Worm (Caenorhabditis elegans) whole organism, L2 larva: ENCODE data around the gene col-145.

Source experiments
- C34F6.9 ChIP-seq: fragments of 150-350 bp; optimal IDR thresholded peaks from 2 replicates; lab custom pipeline; 2014; ENCODE audit warnings: missing biosample characterization, missing genetic modification characterization
- F13H6.1 ChIP-seq: sonication (generic microtip); optimal IDR thresholded peaks from 2 replicates; lab custom pipeline; 2016; ENCODE audit warnings: missing genetic modification characterization, missing compliant biosample characterization
- R02D3.7 ChIP-seq: fragments of 150-350 bp; optimal IDR thresholded peaks from 2 replicates; lab custom pipeline; 2014; ENCODE audit warnings: missing biosample characterization, missing genetic modification characterization
- Y55F3AM.14 ChIP-seq: fragments of 200-800 bp; sonication (Bioruptor generic); optimal IDR thresholded peaks from 2 replicates; lab custom pipeline; 2018; ENCODE audit warnings: mild to moderate bottlenecking, missing genetic modification characterization, missing compliant biosample characterization
- ZK546.5 ChIP-seq: sonication (generic microtip); optimal IDR thresholded peaks from 2 replicates; lab custom pipeline; 2017; ENCODE audit warnings: missing biosample characterization, missing genetic modification characterization
- alr-1 ChIP-seq: fragments of 150-350 bp; optimal IDR thresholded peaks from 2 replicates; lab custom pipeline; 2014; ENCODE audit warnings: missing biosample characterization, missing genetic modification characterization
- aly-2 ChIP-seq: fragments of 150-350 bp; optimal IDR thresholded peaks from 2 replicates; lab custom pipeline; 2014; ENCODE audit warnings: missing biosample characterization, missing genetic modification characterization
- ama-1 ChIP-seq: fragments of 150-350 bp; optimal IDR thresholded peaks from 2 replicates; lab custom pipeline; 2018; ENCODE audit warnings: inconsistent platforms
- blmp-1 ChIP-seq: sonication (generic microtip); optimal IDR thresholded peaks from 2 replicates; lab custom pipeline; 2017; ENCODE audit warnings: missing genetic modification characterization, mild to moderate bottlenecking, missing compliant biosample characterization, antibody characterized with exemption, moderate library complexity; ENCODE audit not compliant: insufficient read depth
- ceh-16 ChIP-seq: fragments of 150-350 bp; optimal IDR thresholded peaks from 2 replicates; lab custom pipeline; 2014; ENCODE audit warnings: missing biosample characterization, missing genetic modification characterization
- crh-2 ChIP-seq: sonication (generic microtip); optimal IDR thresholded peaks from 2 replicates; lab custom pipeline; 2017; ENCODE audit warnings: missing biosample characterization, missing genetic modification characterization
- dmd-4 ChIP-seq: sonication (generic microtip); optimal IDR thresholded peaks from 2 replicates; lab custom pipeline; 2017; ENCODE audit warnings: missing biosample characterization, missing genetic modification characterization
- egl-27 ChIP-seq: sonication (generic microtip); optimal IDR thresholded peaks from 3 replicates; lab custom pipeline; 2017; ENCODE audit warnings: missing biosample characterization, missing genetic modification reagents, missing genetic modification characterization
- fos-1 ChIP-seq: fragments of 150-350 bp; optimal IDR thresholded peaks from 2 replicates; lab custom pipeline; 2014; ENCODE audit warnings: missing biosample characterization, missing genetic modification characterization
- lin-11 ChIP-seq: fragments of 150-350 bp; sonication (generic microtip); optimal IDR thresholded peaks from 2 replicates; lab custom pipeline; 2014; ENCODE audit warnings: missing biosample characterization, missing genetic modification characterization, inconsistent platforms, mixed read lengths
- lin-13 ChIP-seq: fragments of 150-350 bp; optimal IDR thresholded peaks from 2 replicates; lab custom pipeline; 2014; ENCODE audit warnings: missing biosample characterization, missing genetic modification reagents, missing genetic modification characterization
- lin-39 ChIP-seq: fragments of 150-350 bp; optimal IDR thresholded peaks from 2 replicates; lab custom pipeline; 2014; ENCODE audit warnings: missing biosample characterization, missing genetic modification reagents, missing genetic modification characterization
- mbf-1 ChIP-seq: sonication (generic microtip); optimal IDR thresholded peaks from 2 replicates; lab custom pipeline; 2017; ENCODE audit warnings: missing biosample characterization, missing genetic modification characterization
- nhr-10 ChIP-seq: sonication (generic microtip); optimal IDR thresholded peaks from 2 replicates; lab custom pipeline; 2017; ENCODE audit warnings: missing biosample characterization, missing genetic modification characterization
- nhr-11 ChIP-seq: fragments of 150-350 bp; optimal IDR thresholded peaks from 2 replicates; lab custom pipeline; 2014; ENCODE audit warnings: missing biosample characterization, missing genetic modification characterization
- nhr-129 ChIP-seq: fragments of 150-350 bp; optimal IDR thresholded peaks from 2 replicates; lab custom pipeline; 2014; ENCODE audit warnings: missing biosample characterization, missing genetic modification characterization
- nhr-21 ChIP-seq: fragments of 150-350 bp; optimal IDR thresholded peaks from 2 replicates; lab custom pipeline; 2014; ENCODE audit warnings: missing biosample characterization, missing genetic modification characterization
- nhr-25 ChIP-seq: fragments of 150-350 bp; sonication (generic microtip); optimal IDR thresholded peaks from 3 replicates; lab custom pipeline; 2014; ENCODE audit warnings: missing biosample characterization, missing genetic modification characterization
- nhr-6 ChIP-seq: fragments of 150-350 bp; optimal IDR thresholded peaks from 2 replicates; lab custom pipeline; 2014; ENCODE audit warnings: missing biosample characterization, missing genetic modification characterization
- nhr-77 ChIP-seq: fragments of 150-350 bp; optimal IDR thresholded peaks from 2 replicates; lab custom pipeline; 2014; ENCODE audit warnings: missing biosample characterization, missing genetic modification characterization
- skn-1 ChIP-seq: sonication (generic microtip); optimal IDR thresholded peaks from 2 replicates; lab custom pipeline; 2017; ENCODE audit warnings: missing biosample characterization, missing genetic modification characterization
- sma-3 ChIP-seq: sonication (generic microtip); optimal IDR thresholded peaks from 2 replicates; lab custom pipeline; 2016; ENCODE audit warnings: missing genetic modification reagents, missing genetic modification characterization, missing compliant biosample characterization
- sma-9 ChIP-seq, 2 experiments: fragments of 150-350 bp in 1 of 2; sonication (generic microtip) in 1 of 2; optimal IDR thresholded peaks; 2 replicates each; lab custom pipeline; 2014 to 2016; ENCODE audit warnings: missing genetic modification characterization in 2 of 2, mild to moderate bottlenecking in 1 of 2, missing biosample characterization in 1 of 2, missing compliant biosample characterization in 1 of 2, missing genetic modification reagents in 1 of 2, moderate library complexity in 1 of 2
- snpc-4 ChIP-seq: fragments of 150-350 bp; optimal IDR thresholded peaks from 2 replicates; lab custom pipeline; 2014; ENCODE audit warnings: missing biosample characterization, missing genetic modification characterization
- unc-39 ChIP-seq: fragments of 150-350 bp; optimal IDR thresholded peaks from 2 replicates; lab custom pipeline; 2014; ENCODE audit warnings: missing biosample characterization, missing genetic modification characterization
- unc-55 ChIP-seq: fragments of 150-350 bp; sonication (generic microtip); optimal IDR thresholded peaks from 3 replicates; lab custom pipeline; 2014; ENCODE audit warnings: missing biosample characterization, missing genetic modification reagents, missing genetic modification characterization
- unc-62 ChIP-seq: fragments of 150-350 bp; optimal IDR thresholded peaks from 2 replicates; lab custom pipeline; 2014; ENCODE audit warnings: missing biosample characterization, missing genetic modification reagents, missing genetic modification characterization
- zag-1 ChIP-seq: fragments of 150-350 bp; optimal IDR thresholded peaks from 2 replicates; lab custom pipeline; 2014; ENCODE audit warnings: missing biosample characterization, missing genetic modification characterization
- ztf-1 ChIP-seq: fragments of 200-800 bp; sonication (Bioruptor generic); conservative IDR thresholded peaks from 2 replicates; pipeline ENCODE4 v1.3.6; 2022; ENCODE audit warnings: missing genetic modification characterization, missing compliant biosample characterization
- ztf-4 ChIP-seq: fragments of 150-350 bp; optimal IDR thresholded peaks from 2 replicates; lab custom pipeline; 2014; ENCODE audit warnings: missing biosample characterization, missing genetic modification characterization

col-145 gene

DNA sequence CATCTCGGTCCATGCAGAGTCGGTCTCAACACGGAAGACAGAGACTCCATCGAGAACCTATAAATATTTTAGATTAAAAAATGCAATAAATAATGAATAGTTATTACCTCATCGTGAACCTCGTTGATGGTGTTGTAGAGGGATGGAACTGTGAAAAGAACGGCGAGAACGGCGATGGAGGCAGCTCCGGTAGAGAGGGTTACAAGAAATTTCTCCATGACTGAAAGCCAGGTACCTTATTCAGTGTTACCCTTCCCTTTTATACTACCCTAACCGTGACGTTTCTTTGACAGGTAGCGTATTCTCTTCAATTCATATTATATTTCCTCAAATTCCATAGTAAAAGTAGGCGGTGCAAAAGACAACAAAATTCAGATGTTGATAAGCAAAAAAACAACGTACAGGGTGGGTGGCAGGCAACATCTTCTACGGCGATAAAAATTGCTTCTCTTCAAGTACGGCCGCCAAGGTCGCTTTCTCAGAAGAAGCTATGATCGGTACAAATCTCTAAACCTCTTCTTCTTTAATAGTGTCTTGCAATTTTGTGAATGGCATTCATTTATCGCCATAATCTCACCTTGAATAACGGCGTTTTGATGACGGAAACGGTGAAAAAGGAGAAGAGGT is 2.4 kb upstream of the col-145 start, which contains the start of gene col-10:
col-10 (minus strand) TSS at position 235 of the 627 bp plus-strand sequence.
- no peak for TF ChIP-seq nhr-10 (tag; lab: Kevin White, UChicago)
- peak; percentile 44 for TF ChIP-seq nhr-25
- TF ChIP-seq Y55F3AM.14: no peak
- peak; percentile 19 for TF ChIP-seq egl-27
- peak; percentile 31 for TF ChIP-seq ceh-16 (tag; lab: Kevin White, UChicago)
- TF ChIP-seq mbf-1 (tag; lab: Kevin White, UChicago): no peak
- peak; percentile 3 for TF ChIP-seq fos-1
- peak; percentile 47 for TF ChIP-seq crh-2 (tag; lab: Kevin White, UChicago)
- TF ChIP-seq unc-62: no peak
- TF ChIP-seq sma-9 (GFP tag; optimal IDR thresholded peaks at IDR 0.05; lab: Kevin White, UChicago): peak; percentile 39
- no peak for TF ChIP-seq sma-9 (tag; optimal IDR thresholded peaks at IDR 0.05; lab: Kevin White, UChicago)
- TF ChIP-seq lin-11: no peak
- peak; percentile 5 for TF ChIP-seq blmp-1 (tag; lab: Kevin White, UChicago)
- peak; percentile 91 for TF ChIP-seq ama-1 (lab: Kevin White, UChicago)
- peak; percentile 32 for TF ChIP-seq sma-3

ce11 chrV:9163897-9164296 is 1.1 kb upstream of the col-145 start:
- TF ChIP-seq alr-1 (tag; lab: Kevin White, UChicago) (no peak), nhr-21 (tag; lab: Kevin White, UChicago) (peak; percentile 28), mbf-1 (tag; lab: Kevin White, UChicago) (no peak), blmp-1 (tag; lab: Kevin White, UChicago) (peak; percentile 0), ztf-4 (tag; lab: Kevin White, UChicago) (peak; percentile 6), lin-39 (tag; lab: Kevin White, UChicago) (no peak), nhr-11 (no peak), lin-11 (no peak), nhr-25 (peak; percentile 91), F13H6.1 (tag; lab: Kevin White, UChicago) (no peak), dmd-4 (tag; lab: Kevin White, UChicago) (no peak), R02D3.7 (tag; lab: Kevin White, UChicago) (no peak), zag-1 (tag; lab: Kevin White, UChicago) (no peak), sma-3 (peak; percentile 14), crh-2 (tag; lab: Kevin White, UChicago) (peak; percentile 23), aly-2 (no peak), ZK546.5 (no peak), lin-13 (GFP tag; lab: Kevin White, UChicago) (peak; percentile 17), ama-1 (lab: Kevin White, UChicago) (peak; percentile 93), nhr-77 (no peak)

DNA sequence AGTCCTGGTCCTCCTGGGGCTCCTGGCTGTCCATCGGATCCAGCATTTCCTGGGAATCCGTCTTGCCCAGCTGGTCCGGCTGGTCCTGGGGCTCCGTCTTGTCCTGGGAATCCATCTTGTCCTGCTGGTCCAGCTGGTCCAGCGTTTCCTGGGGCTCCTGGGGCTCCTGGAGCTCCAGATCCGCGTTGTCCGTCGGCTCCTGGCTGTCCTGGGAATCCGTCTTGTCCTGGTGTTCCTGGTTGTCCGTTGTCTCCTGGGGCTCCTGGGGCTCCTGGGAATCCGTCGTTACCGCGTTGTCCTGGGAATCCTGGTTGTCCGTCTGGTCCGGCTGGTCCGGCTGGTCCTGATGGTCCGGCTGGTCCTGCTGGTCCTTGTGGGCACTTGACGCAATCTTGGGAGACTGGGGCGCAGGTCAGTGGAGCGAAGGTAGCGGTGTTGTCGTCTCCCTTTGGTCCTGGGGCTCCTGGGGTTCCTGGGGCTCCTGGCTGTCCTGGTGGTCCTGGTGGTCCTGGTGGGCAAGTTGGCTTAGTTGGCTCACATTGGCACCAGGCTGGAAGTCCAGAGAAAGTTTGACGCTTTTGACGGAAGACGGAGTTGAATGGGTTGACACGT is 581 bp downstream of the col-145 start:
- TF ChIP-seq nhr-6 (tag; lab: Kevin White, UChicago) (no peak), mbf-1 (tag; lab: Kevin White, UChicago) (no peak), lin-13 (GFP tag; lab: Kevin White, UChicago) (no peak), ztf-4 (tag; lab: Kevin White, UChicago) (no peak), skn-1 (no peak), ama-1 (lab: Kevin White, UChicago) (no peak), lin-39 (tag; lab: Kevin White, UChicago) (no peak), nhr-10 (tag; lab: Kevin White, UChicago) (no peak), unc-39 (tag; lab: Kevin White, UChicago) (no peak), C34F6.9 (tag; lab: Kevin White, UChicago) (no peak), unc-55 (GFP tag; lab: Kevin White, UChicago) (no peak), unc-62 (no peak), F13H6.1 (tag; lab: Kevin White, UChicago) (no peak), aly-2 (no peak), snpc-4 (tag; lab: Kevin White, UChicago) (no peak), crh-2 (tag; lab: Kevin White, UChicago) (no peak), nhr-129 (no peak), ztf-1 (GFP tag; lab: Robert Waterston, UW) (no peak)
